Worm (Caenorhabditis elegans) whole organism, L1 larva: ENCODE data around the gene ztf-30.

ENCODE experiments used
- F16B12.6 ChIP-seq: fragments of 150-350 bp; optimal IDR thresholded peaks from 2 replicates; lab custom pipeline; 2014; ENCODE audit warnings: missing biosample characterization, missing genetic modification characterization
- ama-1 ChIP-seq: fragments of 150-350 bp; optimal IDR thresholded peaks from 2 replicates; lab custom pipeline; 2014
- ceh-8 ChIP-seq: fragments of 200-800 bp; sonication (Bioruptor generic); optimal IDR thresholded peaks from 2 replicates; lab custom pipeline; 2018; ENCODE audit warnings: mild to moderate bottlenecking, missing genetic modification characterization, moderate library complexity, missing compliant biosample characterization
- ces-1 ChIP-seq: fragments of 150-350 bp; optimal IDR thresholded peaks from 2 replicates; lab custom pipeline; 2014; ENCODE audit warnings: missing biosample characterization, missing genetic modification reagents, missing genetic modification characterization
- efl-1 ChIP-seq, 4 experiments: fragments of 150-350 bp; optimal IDR thresholded peaks in 3 of 4; peaks in 1 of 4; 1 replicate in 1 of 4; 2 replicates in 3 of 4; lab custom pipeline; 2014; ENCODE audit warnings: missing biosample characterization in 2 of 4, missing genetic modification characterization in 2 of 4, missing genetic modification reagents in 2 of 4
- fkh-4 ChIP-seq: sonication (generic microtip); optimal IDR thresholded peaks from 2 replicates; lab custom pipeline; 2016; ENCODE audit warnings: missing compliant biosample characterization, missing genetic modification characterization, borderline replicate concordance
- jun-1 ChIP-seq: fragments of 150-350 bp; optimal IDR thresholded peaks from 2 replicates; lab custom pipeline; 2014; ENCODE audit warnings: missing biosample characterization, missing genetic modification reagents, missing genetic modification characterization
- lin-13 ChIP-seq: fragments of 150-350 bp; optimal IDR thresholded peaks from 2 replicates; lab custom pipeline; 2014; ENCODE audit warnings: missing biosample characterization, missing genetic modification reagents, missing genetic modification characterization
- lin-15B ChIP-seq: fragments of 150-350 bp; sonication (generic microtip); optimal IDR thresholded peaks from 3 replicates; lab custom pipeline; 2014; ENCODE audit warnings: missing biosample characterization, missing genetic modification characterization
- lir-3 ChIP-seq: sonication (generic microtip); optimal IDR thresholded peaks from 2 replicates; lab custom pipeline; 2016; ENCODE audit warnings: mild to moderate bottlenecking, missing genetic modification characterization, moderate library complexity, missing compliant biosample characterization; ENCODE audit not compliant: poor library complexity
- nhr-76 ChIP-seq: sonication (generic microtip); optimal IDR thresholded peaks from 2 replicates; lab custom pipeline; 2017; ENCODE audit warnings: missing biosample characterization, missing genetic modification characterization
- vab-15 ChIP-seq: sonication (generic microtip); optimal IDR thresholded peaks from 2 replicates; lab custom pipeline; 2017; ENCODE audit warnings: missing genotype, mild to moderate bottlenecking, missing genetic modification characterization, missing compliant biosample characterization

DNA sequence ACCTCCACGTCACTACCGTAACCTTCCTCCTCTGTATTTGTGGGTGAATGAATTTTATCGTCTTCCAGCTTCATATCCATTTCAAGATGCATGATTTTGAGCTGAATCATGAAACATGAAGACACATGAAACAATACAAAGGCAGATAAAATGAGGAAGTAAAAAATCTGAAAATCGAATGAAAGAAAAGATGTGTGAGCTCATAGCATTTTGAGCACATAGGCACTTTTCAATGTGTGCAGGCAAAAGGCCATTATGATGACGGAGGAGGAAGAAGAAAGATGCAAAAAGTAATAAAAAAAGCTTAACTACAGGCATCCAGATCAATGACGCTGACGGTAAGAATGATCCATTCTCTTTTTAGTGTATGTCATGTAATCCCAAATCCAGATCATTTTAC lies at the start of gene ztf-30:
- no peak for TF ChIP-seq efl-1 (optimal IDR thresholded peaks at IDR 0.05; lab: Kevin White, UChicago)
- no peak for TF ChIP-seq efl-1 (GFP tag; optimal IDR thresholded peaks at IDR 0.05 in 1 of 2; lab: Kevin White, UChicago)
- TF ChIP-seq fkh-4: no peak
- no peak for TF ChIP-seq ceh-8
- TF ChIP-seq ama-1 (lab: Kevin White, UChicago): no peak
- no peak for TF ChIP-seq nhr-76 (tag; lab: Kevin White, UChicago)
- TF ChIP-seq ces-1: no peak
- no peak for TF ChIP-seq jun-1 (tag; lab: Kevin White, UChicago)
- no peak for TF ChIP-seq lir-3
- TF ChIP-seq vab-15 (tag; lab: Kevin White, UChicago): no peak
- TF ChIP-seq lin-13 (GFP tag; lab: Kevin White, UChicago): no peak
- TF ChIP-seq lin-15B (tag; lab: Kevin White, UChicago): no peak
- no peak for TF ChIP-seq F16B12.6
